Worm (Caenorhabditis elegans): ENCODE measurements around the gene srx-66.

The srx-66 gene

DNA sequence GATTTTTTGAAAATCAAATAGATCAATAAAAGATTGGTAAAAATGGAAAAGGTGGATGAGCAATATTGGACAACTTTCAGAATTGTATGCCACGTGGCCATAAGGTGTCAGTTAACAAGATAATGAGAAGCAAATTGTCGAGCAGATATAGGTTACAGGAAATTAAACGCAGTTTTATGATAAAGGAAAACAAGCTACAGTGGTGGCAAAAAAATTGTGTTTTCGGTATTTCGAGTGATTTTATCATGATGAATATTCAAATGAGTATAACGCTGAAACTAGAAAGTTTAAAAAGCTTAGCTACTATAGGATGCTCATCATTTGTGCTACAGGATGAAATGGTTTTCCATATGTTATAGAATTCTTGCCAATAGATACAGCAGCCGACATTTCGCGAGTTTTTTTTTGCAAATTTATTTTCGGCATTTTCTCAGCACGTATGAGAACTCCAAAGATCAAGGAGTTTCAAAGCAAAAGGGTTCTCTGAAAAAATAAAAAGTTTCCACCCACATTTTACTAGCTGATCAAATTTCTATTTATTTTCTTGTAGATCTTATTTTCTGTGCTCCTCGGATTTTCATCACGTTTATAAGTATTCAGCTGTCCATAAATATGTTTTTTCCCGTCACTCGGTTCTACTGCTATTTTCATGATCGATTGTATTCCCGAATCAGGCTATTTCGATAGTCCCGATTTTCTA is 16.8 kb upstream of the srx-66 start, which contains the start of the genes str-229 and srh-190:
Gene str-229, minus strand, starts transcription at position 101 of the 700 bp plus-strand sequence.
Gene srh-190, plus strand, starts transcription at position 650 of the 700 bp plus-strand sequence.
- no peak for TF ChIP-seq F13H6.1 (tag; optimal IDR thresholded peaks at IDR 0.05)
- no peak for TF ChIP-seq hlh-15 (tag; optimal IDR thresholded peaks at IDR 0.05)
- no peak for TF ChIP-seq dve-1 (tag; optimal IDR thresholded peaks at IDR 0.05)
- no peak for TF ChIP-seq pat-9 (tag; optimal IDR thresholded peaks at IDR 0.05)
- no peak for TF ChIP-seq nhr-11 (tag; optimal IDR thresholded peaks at IDR 0.05)
- no peak for TF ChIP-seq ceh-30 (tag; optimal IDR thresholded peaks at IDR 0.05)
- no peak for TF ChIP-seq ceh-34 (tag; optimal IDR thresholded peaks at IDR 0.05)
- TF ChIP-seq C08G9.2 (tag; optimal IDR thresholded peaks at IDR 0.05) = no peak
- no peak for TF ChIP-seq mec-3 (tag; optimal IDR thresholded peaks at IDR 0.05; ENCODE audit: borderline replicate concordance)
- no peak for TF ChIP-seq che-1 (tag; optimal IDR thresholded peaks at IDR 0.05)
- TF ChIP-seq T23F11.4 (GFP tag; optimal IDR thresholded peaks at IDR 0.05) = no peak

DNA sequence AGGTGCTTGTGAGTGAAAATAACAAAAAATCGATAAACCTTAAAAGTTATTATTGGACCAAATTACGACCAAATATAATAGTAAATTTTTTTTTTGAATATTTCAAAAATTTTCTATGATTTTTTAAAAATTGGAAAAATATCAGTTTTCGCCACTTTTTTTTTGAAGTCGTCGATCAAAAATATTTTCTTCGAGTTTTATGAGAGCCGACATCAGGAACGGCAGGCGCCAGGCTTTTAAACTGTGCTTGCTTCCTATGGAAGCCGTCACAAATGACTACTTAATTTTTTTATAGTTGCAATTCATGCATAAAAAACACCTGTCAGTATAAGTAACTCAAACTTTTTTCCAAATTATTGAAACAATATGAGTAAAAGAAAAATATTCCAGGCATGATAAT is 16.0 kb upstream of the srx-66 start:
- no peak for TF ChIP-seq ceh-19 (GFP tag; optimal IDR thresholded peaks at IDR 0.05)
- no peak for TF ChIP-seq fkh-6 (tag; optimal IDR thresholded peaks at IDR 0.05)
- TF ChIP-seq nhr-11 (tag; optimal IDR thresholded peaks at IDR 0.05) = no peak
- TF ChIP-seq madf-2 (tag; optimal IDR thresholded peaks at IDR 0.05) = no peak
- TF ChIP-seq hlh-30 (tag; optimal IDR thresholded peaks at IDR 0.05; ENCODE audit: insufficient read depth) = no peak

DNA sequence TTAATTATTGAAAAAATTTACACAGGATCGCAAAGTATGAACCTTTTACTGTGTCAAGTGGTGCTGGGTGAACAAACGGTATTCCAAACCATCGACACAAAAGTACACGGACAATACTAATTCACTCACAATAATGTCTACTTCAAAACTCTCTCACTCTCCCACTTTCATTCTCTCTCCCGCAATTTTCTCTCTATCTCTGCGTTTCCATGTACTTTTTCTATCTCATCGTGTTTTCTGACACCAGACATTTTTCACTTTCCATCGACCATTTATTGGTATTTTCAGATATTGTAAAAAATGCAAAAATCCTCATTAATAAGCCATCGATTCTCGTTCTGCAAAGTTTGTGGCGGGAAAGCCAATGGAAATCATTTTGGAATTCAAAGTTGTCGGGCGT is 13.5 kb upstream of the srx-66 start, which contains the start of gene nhr-156:
Gene nhr-156, plus strand, starts transcription at position 266 of the 400 bp plus-strand sequence.
- TF ChIP-seq ceh-45 (GFP tag; IDR thresholded peaks at IDR 0.05) (no peak), ceh-48 (tag; optimal IDR thresholded peaks at IDR 0.05) (no peak), ceh-14 (tag; optimal IDR thresholded peaks at IDR 0.05) (no peak), ceh-2 (tag; optimal IDR thresholded peaks at IDR 0.05) (no peak), dve-1 (tag; optimal IDR thresholded peaks at IDR 0.05) (no peak), C38D4.7 (GFP tag; optimal IDR thresholded peaks at IDR 0.05) (no peak), nfya-1 (tag; optimal IDR thresholded peaks at IDR 0.05) (no peak), ceh-34 (tag; optimal IDR thresholded peaks at IDR 0.05) (no peak)

DNA sequence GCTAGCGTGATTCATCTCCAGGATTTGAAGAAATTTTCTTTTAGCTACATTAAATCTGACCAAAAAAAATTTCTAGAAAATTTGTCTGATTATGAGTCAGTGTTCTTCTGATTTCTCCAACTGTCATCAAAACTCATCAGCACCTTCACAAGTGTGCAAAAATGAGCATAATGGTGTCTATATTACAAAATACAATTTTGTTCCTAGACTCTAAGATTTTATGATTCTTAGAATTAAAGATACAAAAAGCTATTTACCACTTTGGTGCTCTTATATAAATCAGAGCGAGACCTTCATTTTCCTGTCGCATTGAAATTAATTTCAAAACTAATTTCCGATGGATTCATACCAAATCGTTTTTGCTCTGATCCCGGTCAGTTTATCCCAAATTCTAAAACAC is 6.9 kb upstream of the srx-66 start, which contains the start of gene srx-68:
Gene srx-68, plus strand, starts transcription at position 301 of the 400 bp plus-strand sequence.
- TF ChIP-seq ceh-2 (tag; optimal IDR thresholded peaks at IDR 0.05) (no peak), lim-6 (tag; optimal IDR thresholded peaks at IDR 0.05) (no peak)

DNA sequence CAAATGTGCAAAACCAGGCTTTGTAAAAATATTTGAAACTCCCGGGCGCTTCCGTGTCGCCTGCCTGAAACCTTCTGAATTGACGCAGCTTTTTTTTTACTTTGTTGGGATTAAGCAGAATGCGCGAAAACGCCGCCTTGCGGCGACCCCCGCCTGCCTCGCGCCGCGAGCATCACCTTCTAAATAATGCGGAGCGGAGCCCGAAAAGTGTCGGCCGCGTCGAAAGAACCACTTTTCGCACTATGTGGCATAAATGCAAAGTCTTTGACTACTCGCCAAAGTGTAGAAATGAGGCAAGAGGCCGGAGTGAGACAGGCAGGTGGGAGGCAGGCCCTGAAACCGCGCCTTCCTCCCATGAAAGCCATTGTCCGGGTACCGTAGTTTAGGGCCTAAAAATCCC is 6.3 kb upstream of the srx-66 start:
- TF ChIP-seq pqm-1 (tag; optimal IDR thresholded peaks at IDR 0.05) = no peak
- no peak for TF ChIP-seq T23F11.4 (GFP tag; optimal IDR thresholded peaks at IDR 0.05)
- no peak for TF ChIP-seq dve-1 (tag; optimal IDR thresholded peaks at IDR 0.05)
- no peak for TF ChIP-seq ceh-48 (tag; optimal IDR thresholded peaks at IDR 0.05)
- TF ChIP-seq pha-2 (tag; optimal IDR thresholded peaks at IDR 0.05) = no peak
- TF ChIP-seq sdc-2 (tag; optimal IDR thresholded peaks at IDR 0.05) = no peak
- no peak for TF ChIP-seq lim-6 (tag; optimal IDR thresholded peaks at IDR 0.05)
- no peak for TF ChIP-seq unc-42 (tag; optimal IDR thresholded peaks at IDR 0.05)
- TF ChIP-seq ztf-16 (tag; optimal IDR thresholded peaks at IDR 0.05) = no peak
- no peak for TF ChIP-seq ceh-2 (tag; optimal IDR thresholded peaks at IDR 0.05)
- TF ChIP-seq sox-4 (tag; optimal IDR thresholded peaks at IDR 0.05) = no peak
- no peak for TF ChIP-seq ref-2 (tag; optimal IDR thresholded peaks at IDR 0.05)

DNA sequence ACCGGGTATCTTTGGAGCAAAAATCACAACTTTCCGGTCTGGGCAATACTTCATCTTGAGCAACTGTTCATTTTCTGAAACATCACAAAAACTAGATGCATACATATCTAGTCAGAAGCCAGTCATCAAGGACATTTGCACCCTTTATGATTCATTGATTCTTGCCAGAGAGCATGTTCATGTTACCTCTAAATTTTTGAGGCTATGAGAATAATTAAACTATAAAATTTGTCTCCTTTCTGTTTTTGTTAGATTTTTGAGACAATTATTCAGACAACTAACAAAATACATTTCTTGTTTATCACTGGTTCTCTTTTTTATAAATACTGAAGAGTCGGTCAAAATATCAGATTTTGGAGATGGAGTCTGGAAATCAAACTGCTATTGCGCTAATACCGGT is 2.9 kb upstream of the srx-66 start, which contains the start of gene srx-67:
Gene srx-67, plus strand, starts transcription at position 301 of the 400 bp plus-strand sequence.
- TF ChIP-seq sdc-2 (tag; optimal IDR thresholded peaks at IDR 0.05) = no peak

All from whole organism, late embryonic.